Fruit fly (Drosophila melanogaster) whole organism, embryonic: ENCODE data around the gene HP1e.

Experiments used
- Atf6 ChIP-seq: fragments of 200-800 bp; sonication (Bioruptor generic); IDR thresholded peaks from 2 replicates; pipeline ENCODE4 v1.3.6; 2022; ENCODE audit warnings: missing biosample characterization, missing genetic modification characterization
- Bteb2 ChIP-seq: fragments of 200-800 bp; sonication (Bioruptor generic); optimal IDR thresholded peaks from 2 replicates; lab custom pipeline; 2016; ENCODE audit warnings: missing biosample characterization, missing genetic modification characterization
- CG10209 ChIP-seq: fragments of 200-800 bp; sonication (Bioruptor generic); optimal IDR thresholded peaks from 3 replicates; lab custom pipeline; 2017; ENCODE audit warnings: missing biosample characterization, mild to moderate bottlenecking, missing genetic modification characterization, missing genetic modification reagents
- CG10654 ChIP-seq: fragments of 200-800 bp; sonication (Bioruptor generic); optimal IDR thresholded peaks from 2 replicates; lab custom pipeline; 2016; ENCODE audit warnings: missing biosample characterization, missing genetic modification characterization
- CG13894 ChIP-seq: fragments of 200-800 bp; sonication (Bioruptor generic); optimal IDR thresholded peaks from 3 replicates; lab custom pipeline; 2018; ENCODE audit warnings: missing biosample characterization, mild to moderate bottlenecking, missing genetic modification characterization, moderate library complexity
- CG15073 ChIP-seq: fragments of 200-800 bp; sonication (Bioruptor generic); optimal IDR thresholded peaks from 2 replicates; lab custom pipeline; 2016; ENCODE audit warnings: missing biosample characterization, missing genetic modification characterization
- CG17802 ChIP-seq: fragments of 200-800 bp; sonication (Bioruptor generic); optimal IDR thresholded peaks from 2 replicates; lab custom pipeline; 2018; ENCODE audit warnings: missing biosample characterization, mild to moderate bottlenecking, missing genetic modification characterization, moderate library complexity
- CG18764 ChIP-seq: fragments of 200-800 bp; sonication (Bioruptor generic); optimal IDR thresholded peaks from 3 replicates; lab custom pipeline; 2016; ENCODE audit warnings: missing biosample characterization, missing genetic modification characterization
- CG2712 ChIP-seq: fragments of 200-800 bp; optimal IDR thresholded peaks from 3 replicates; lab custom pipeline; 2019; ENCODE audit warnings: missing biosample characterization, mild to moderate bottlenecking, missing genetic modification characterization, moderate library complexity
- CG2889 ChIP-seq: fragments of 200-800 bp; sonication (Bioruptor generic); IDR thresholded peaks from 3 replicates; pipeline ENCODE4 v1.3.6; 2022; ENCODE audit warnings: missing biosample characterization, missing genetic modification characterization
- CG30020 ChIP-seq: fragments of 200-800 bp; optimal IDR thresholded peaks from 2 replicates; lab custom pipeline; 2019; ENCODE audit warnings: missing biosample characterization, mild to moderate bottlenecking, missing genetic modification characterization, moderate library complexity
- CG33213 ChIP-seq: fragments of 200-800 bp; sonication (Bioruptor generic); optimal IDR thresholded peaks from 3 replicates; lab custom pipeline; 2016; ENCODE audit warnings: missing biosample characterization, missing genetic modification characterization
- CG34224 ChIP-seq: fragments of 200-800 bp; sonication (Bioruptor generic); IDR thresholded peaks from 3 replicates; pipeline ENCODE4 v1.3.6; 2022; ENCODE audit warnings: missing biosample characterization, missing genetic modification characterization; ENCODE audit not compliant: partially characterized antibody
- CG42726 ChIP-seq: fragments of 200-800 bp; sonication (Bioruptor generic); IDR thresholded peaks from 2 replicates; pipeline ENCODE4 v1.3.6; 2022; ENCODE audit warnings: missing biosample characterization, missing genetic modification characterization; ENCODE audit not compliant: partially characterized antibody
- CG5180 ChIP-seq: fragments of 200-800 bp; sonication (Bioruptor generic); optimal IDR thresholded peaks from 3 replicates; lab custom pipeline; 2017; ENCODE audit warnings: missing biosample characterization, missing genetic modification characterization, mild to moderate bottlenecking, moderate library complexity, missing genetic modification reagents
- CG5245 ChIP-seq: fragments of 200-800 bp; sonication (Bioruptor generic); optimal IDR thresholded peaks from 3 replicates; lab custom pipeline; 2016; ENCODE audit warnings: missing biosample characterization, missing genetic modification characterization
- CG6175 ChIP-seq: fragments of 200-800 bp; sonication (Bioruptor generic); IDR thresholded peaks from 3 replicates; pipeline ENCODE4 v1.3.6; 2022; ENCODE audit warnings: missing biosample characterization, missing genetic modification characterization
- CG6854 ChIP-seq: fragments of 200-800 bp; sonication (Bioruptor generic); optimal IDR thresholded peaks from 3 replicates; lab custom pipeline; 2017; ENCODE audit warnings: missing biosample characterization, mild to moderate bottlenecking, missing genetic modification characterization
- CG8281 ChIP-seq: fragments of 200-800 bp; sonication (Bioruptor generic); optimal IDR thresholded peaks from 2 replicates; lab custom pipeline; 2018; ENCODE audit warnings: missing biosample characterization, mild to moderate bottlenecking, missing genetic modification characterization, moderate library complexity
- CG8924 ChIP-seq: fragments of 200-800 bp; optimal IDR thresholded peaks from 3 replicates; lab custom pipeline; 2019; ENCODE audit warnings: missing biosample characterization, mild to moderate bottlenecking, missing genetic modification characterization, moderate library complexity
- CG9437 ChIP-seq: fragments of 200-800 bp; sonication (Bioruptor generic); optimal IDR thresholded peaks from 2 replicates; lab custom pipeline; 2018; ENCODE audit warnings: missing biosample characterization, mild to moderate bottlenecking, missing genetic modification characterization
- CG9727 ChIP-seq: fragments of 200-800 bp; sonication (Bioruptor generic); optimal IDR thresholded peaks from 3 replicates; lab custom pipeline; 2017; ENCODE audit warnings: missing biosample characterization, mild to moderate bottlenecking, missing genetic modification characterization
- CG9932 ChIP-seq: fragments of 200-800 bp; sonication (Bioruptor generic); IDR thresholded peaks from 2 replicates; pipeline ENCODE4 v1.3.6; 2022; ENCODE audit warnings: missing biosample characterization, missing genetic modification characterization
- Dbx ChIP-seq: fragments of 200-800 bp; sonication (Bioruptor generic); IDR thresholded peaks from 3 replicates; pipeline ENCODE4 v1.3.6; 2022; ENCODE audit warnings: missing biosample characterization, missing genetic modification characterization
- Eip74EF ChIP-seq, 2 experiments: fragments of 200-800 bp in 1 of 2; fragments of >200 bp in 1 of 2; sonication (Bioruptor generic) in 1 of 2; optimal IDR thresholded peaks; 2 replicates each; lab custom pipeline; 2017 to 2019; ENCODE audit warnings: missing biosample characterization in 2 of 2, missing genetic modification characterization in 2 of 2, mild to moderate bottlenecking in 1 of 2, moderate library complexity in 1 of 2
- Ets97D ChIP-seq: fragments of 200-800 bp; sonication (Bioruptor generic); optimal IDR thresholded peaks from 3 replicates; lab custom pipeline; 2016; ENCODE audit warnings: missing biosample characterization, missing genetic modification characterization
- Mad ChIP-seq: fragments of 200-800 bp; sonication (Bioruptor generic); optimal IDR thresholded peaks from 2 replicates; lab custom pipeline; 2016; ENCODE audit warnings: missing biosample characterization, missing genetic modification characterization
- NC2α ChIP-seq: fragments of 200-800 bp; sonication (Bioruptor generic); optimal IDR thresholded peaks from 2 replicates; lab custom pipeline; 2016; ENCODE audit warnings: missing biosample characterization, missing genetic modification characterization
- Sry-β ChIP-seq: fragments of 200-800 bp; sonication (Bioruptor generic); optimal IDR thresholded peaks from 2 replicates; lab custom pipeline; 2018; ENCODE audit warnings: missing biosample characterization, mild to moderate bottlenecking, missing genetic modification characterization, moderate library complexity
- ac ChIP-seq: fragments of 200-800 bp; sonication (Bioruptor generic); optimal IDR thresholded peaks from 3 replicates; lab custom pipeline; 2017; ENCODE audit warnings: missing biosample characterization, mild to moderate bottlenecking, missing genetic modification characterization
- al ChIP-seq: fragments of 200-800 bp; sonication (Bioruptor generic); IDR thresholded peaks from 2 replicates; pipeline ENCODE4 v1.3.6; 2022; ENCODE audit warnings: missing biosample characterization, missing genetic modification characterization
- br ChIP-seq: fragments of >200 bp; optimal IDR thresholded peaks from 2 replicates; lab custom pipeline; 2017
- cad ChIP-seq: fragments of >200 bp; optimal IDR thresholded peaks from 2 replicates; lab custom pipeline; 2017; ENCODE audit warnings: missing biosample characterization, missing genetic modification characterization
- caup ChIP-seq: fragments of 200-800 bp; sonication (Bioruptor generic); optimal IDR thresholded peaks from 3 replicates; lab custom pipeline; 2017; ENCODE audit warnings: missing biosample characterization, mild to moderate bottlenecking, missing genetic modification characterization, moderate library complexity; ENCODE audit not compliant: severe bottlenecking
- chif ChIP-seq, 2 experiments: fragments of 200-800 bp; sonication (Bioruptor generic); optimal IDR thresholded peaks; 3 replicates each; lab custom pipeline; 2016; ENCODE audit warnings: missing biosample characterization in 2 of 2, missing genetic modification characterization in 2 of 2
- chm ChIP-seq: fragments of 200-800 bp; sonication (Bioruptor generic); IDR thresholded peaks from 2 replicates; pipeline ENCODE4 v1.3.6; 2022; ENCODE audit warnings: missing biosample characterization, missing genetic modification characterization
- crp ChIP-seq, 2 experiments: fragments of 200-800 bp; sonication (Bioruptor generic); optimal IDR thresholded peaks; 2 replicates in 1 of 2; 3 replicates in 1 of 2; lab custom pipeline; 2017; ENCODE audit warnings: missing biosample characterization in 2 of 2, missing genetic modification characterization in 2 of 2, mild to moderate bottlenecking in 1 of 2, moderate library complexity in 1 of 2
- da ChIP-seq: fragments of 200-800 bp; sonication (Bioruptor generic); optimal IDR thresholded peaks from 2 replicates; lab custom pipeline; 2016; ENCODE audit warnings: missing biosample characterization, missing genetic modification characterization
- danr ChIP-seq: fragments of 200-800 bp; sonication (Bioruptor generic); IDR thresholded peaks from 2 replicates; pipeline ENCODE4 v1.3.6; 2022; ENCODE audit warnings: missing biosample characterization, missing genetic modification characterization
- ems ChIP-seq: fragments of 200-800 bp; sonication (Bioruptor generic); optimal IDR thresholded peaks from 3 replicates; lab custom pipeline; 2016; ENCODE audit warnings: missing biosample characterization, missing genetic modification characterization
- gcm ChIP-seq: fragments of 200-800 bp; sonication (Bioruptor generic); optimal IDR thresholded peaks from 2 replicates; lab custom pipeline; 2019; ENCODE audit warnings: missing biosample characterization, mild to moderate bottlenecking, missing genetic modification characterization, moderate library complexity
- grn ChIP-seq: fragments of 200-800 bp; sonication (Bioruptor generic); optimal IDR thresholded peaks from 3 replicates; lab custom pipeline; 2017; ENCODE audit warnings: missing biosample characterization, missing genetic modification characterization
- gro ChIP-seq: fragments of 200-800 bp; sonication (Bioruptor generic); optimal IDR thresholded peaks from 2 replicates; lab custom pipeline; 2016; ENCODE audit warnings: missing biosample characterization, missing genetic modification characterization
- luna ChIP-seq: fragments of 200-800 bp; sonication (Bioruptor generic); optimal IDR thresholded peaks from 2 replicates; lab custom pipeline; 2016; ENCODE audit warnings: missing biosample characterization, missing genetic modification characterization
- prd ChIP-seq, 3 experiments: fragments of >200 bp in 2 of 3; fragments of 200-800 bp in 1 of 3; sonication (Bioruptor generic) in 1 of 3; optimal IDR thresholded peaks in 2 of 3; IDR thresholded peaks in 1 of 3; 2 replicates in 2 of 3; 3 replicates in 1 of 3; pipeline versions ENCODE4 v1.3.6 to Lab custom; 2017 to 2022; ENCODE audit warnings: missing biosample characterization in 1 of 3, missing genetic modification characterization in 1 of 3
- sim ChIP-seq: fragments of 200-800 bp; sonication (Bioruptor generic); IDR thresholded peaks from 2 replicates; pipeline ENCODE4 v1.3.6; 2022; ENCODE audit warnings: missing biosample characterization, missing genetic modification characterization
- toy ChIP-seq: fragments of 200-800 bp; sonication (Bioruptor generic); IDR thresholded peaks from 2 replicates; pipeline ENCODE4 v1.3.6; 2022; ENCODE audit warnings: missing biosample characterization, missing genetic modification characterization
- twi ChIP-seq: fragments of 200-800 bp; optimal IDR thresholded peaks from 2 replicates; lab custom pipeline; 2019; ENCODE audit warnings: missing biosample characterization, mild to moderate bottlenecking, missing genetic modification characterization, moderate library complexity

HP1e gene

DNA sequence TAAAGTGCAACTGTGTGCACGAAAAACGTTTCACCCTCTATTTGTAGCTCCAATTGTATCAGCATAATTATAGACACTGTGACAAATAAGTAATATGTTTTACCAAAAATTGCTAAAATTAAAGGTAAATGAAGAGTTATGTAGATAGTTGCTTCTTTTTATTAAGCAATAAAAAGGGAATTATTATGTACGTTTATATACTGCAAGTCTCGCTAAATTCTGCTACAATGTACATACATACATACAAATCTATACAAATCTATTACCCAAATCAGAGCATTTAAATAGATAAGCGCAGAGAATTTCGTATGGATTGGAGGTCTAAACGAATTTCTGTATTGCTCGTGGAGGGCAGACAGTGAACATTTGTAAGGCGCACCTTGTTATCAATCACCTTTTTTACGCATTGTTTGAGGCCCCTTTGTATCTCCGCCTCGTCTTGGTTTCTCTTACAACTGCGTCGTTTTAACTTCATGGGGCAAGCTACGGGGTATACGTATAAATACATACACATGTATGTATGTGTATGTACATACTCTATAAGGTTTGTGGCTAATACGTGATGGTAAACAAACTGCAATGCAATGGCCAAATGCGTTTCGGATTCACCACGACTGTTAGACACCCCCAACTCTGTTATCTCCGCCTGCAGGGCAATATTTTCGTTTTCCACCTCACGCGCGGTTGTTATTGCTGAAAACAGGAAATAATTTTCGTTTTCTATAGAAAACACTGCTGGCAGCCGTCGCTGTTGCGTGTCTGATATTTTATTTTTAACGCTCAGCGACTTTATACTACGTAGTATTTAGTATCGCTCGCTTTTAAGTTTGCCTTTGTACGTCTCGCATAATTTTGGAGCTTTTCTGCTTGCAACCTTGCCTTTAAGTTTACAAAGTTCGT, 17.9 kb downstream of the HP1e start (continued):
- TF ChIP-seq CG8281 (tag; lab: Kevin White, UChicago) (peak; percentile 36), grn (GFP tag; lab: Kevin White, UChicago) (peak; percentile 73), sim (GFP tag; lab: Robert Waterston, UW) (no peak), caup (GFP tag; lab: Kevin White, UChicago) (peak; percentile 17), Dbx (GFP tag; lab: Robert Waterston, UW) (peak; percentile 23; the same call in 1 of the 3 replicates), toy (no peak), CG42726 (GFP tag; lab: Robert Waterston, UW) (no peak), CG9727 (GFP tag; lab: Kevin White, UChicago) (peak; percentile 76), luna (GFP tag; lab: Kevin White, UChicago) (no peak), ac (GFP tag; lab: Kevin White, UChicago) (no peak), gro (GFP tag; lab: Kevin White, UChicago) (no peak), Eip74EF (GFP tag; optimal IDR thresholded peaks at IDR 0.05; lab: Kevin White, UChicago) (peak in 1 of 2 experiments; percentile 63), br (no peak), chm (GFP tag; lab: Robert Waterston, UW) (peak; percentile 61), CG2712 (tag; lab: Kevin White, UChicago) (peak; percentile 86), crp (GFP tag; optimal IDR thresholded peaks at IDR 0.05; lab: Kevin White, UChicago) (no peak), CG10209 (peak; percentile 69), Atf6 (peak; percentile 15; the same call in 1 of the 2 replicates), CG13894 (tag; lab: Kevin White, UChicago) (no peak), twi (tag; lab: Kevin White, UChicago) (peak; percentile 48), cad (GFP tag; lab: Kevin White, UChicago) (no peak), Ets97D (no peak), danr (GFP tag; lab: Robert Waterston, UW) (no peak), CG18764 (peak; percentile 14), CG2889 (GFP tag; lab: Robert Waterston, UW) (no peak), da (no peak), Sry-β (GFP tag; lab: Kevin White, UChicago) (peak; percentile 1), CG9437 (GFP tag; lab: Kevin White, UChicago) (peak; percentile 13), CG5245 (GFP tag; lab: Kevin White, UChicago) (peak; percentile 8), CG6854 (no peak), CG30020 (no peak), CG34224 (GFP tag; lab: Robert Waterston, UW) (no peak), CG5180 (GFP tag; lab: Kevin White, UChicago) (peak; percentile 49), ems (GFP tag; lab: Kevin White, UChicago) (peak; percentile 22), prd (optimal IDR thresholded peaks at IDR 0.05; lab: Kevin White, UChicago) (no peak), prd (GFP tag; IDR thresholded peaks at IDR 0.05; lab: Robert Waterston, UW) (peak; percentile 30; the same call in 1 of the 3 replicates), CG9932 (GFP tag; lab: Robert Waterston, UW) (no peak; the same call in 1 of the 2 replicates), Mad (GFP tag; lab: Kevin White, UChicago) (no peak), CG10654 (GFP tag; lab: Kevin White, UChicago) (peak; percentile 11), chif (GFP tag; optimal IDR thresholded peaks at IDR 0.05; lab: Kevin White, UChicago) (peak in 1 of 2 experiments; percentile 66), gcm (peak; percentile 72), al (GFP tag; lab: Robert Waterston, UW) (no peak), CG8924 (tag; lab: Kevin White, UChicago) (peak; percentile 77), CG17802 (tag; lab: Kevin White, UChicago) (peak; percentile 21), CG6175 (GFP tag; lab: Robert Waterston, UW) (no peak), NC2α (GFP tag; lab: Kevin White, UChicago) (no peak), Bteb2 (GFP tag; lab: Kevin White, UChicago) (peak; percentile 28), CG33213 (peak; percentile 11), CG15073 (no peak)
